Fruit fly (Drosophila melanogaster) Kc167 (cell line): ENCODE measurements around the gene Timp.

Experiments
- insv ChIP-seq: fragments of >200 bp; optimal IDR thresholded peaks from 3 replicates; lab custom pipeline; 2018; ENCODE audit warnings: missing external identifiers
- psq ChIP-seq: fragments of >200 bp; optimal IDR thresholded peaks from 2 replicates; lab custom pipeline; 2017; ENCODE audit warnings: missing external identifiers

DNA sequence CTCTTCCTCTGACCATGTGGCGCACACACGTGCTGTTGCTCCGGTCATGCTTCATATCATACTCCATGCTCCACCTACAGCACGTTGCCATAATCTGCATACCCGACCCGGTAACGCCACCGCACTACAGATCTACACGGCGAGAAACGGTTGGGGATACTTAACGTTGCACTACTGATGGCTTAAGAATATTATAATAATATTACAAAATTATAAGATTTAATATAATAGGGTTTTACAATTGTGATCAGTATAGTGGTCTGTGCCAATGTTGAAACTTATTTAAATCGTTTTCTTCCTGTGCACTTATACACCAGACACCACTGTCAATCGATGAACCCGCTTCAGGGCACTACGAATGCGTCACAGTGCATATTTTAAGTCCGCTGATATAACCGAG is 623 bp upstream of the Timp start:
- TF ChIP-seq insv (lab: Kevin White, UChicago), result no peak
- no peak for TF ChIP-seq psq (lab: Kevin White, UChicago)
